Worm (Caenorhabditis elegans): ENCODE data around the gene H08M01.1.

Gene H08M01.1

ce11 chrIV:13838296-13838695 lies 2.1 kb upstream of the H08M01.1 start:
- no peak for TF ChIP-seq mbf-1 (tag; optimal IDR thresholded peaks at IDR 0.05)
- TF ChIP-seq blmp-1 (tag; optimal IDR thresholded peaks at IDR 0.05; ENCODE audit: insufficient read depth), result no peak
- no peak for TF ChIP-seq gmeb-1 (tag; optimal IDR thresholded peaks at IDR 0.05)

ce11 chrIV:13834394-13835129 lies 1.6 kb downstream of the H08M01.1 start:
- TF ChIP-seq peb-1 (tag; optimal IDR thresholded peaks at IDR 0.05) (no peak), nhr-10 (tag; optimal IDR thresholded peaks at IDR 0.05) (no peak), ceh-82 (tag; optimal IDR thresholded peaks at IDR 0.05) (no peak), nhr-77 (tag; optimal IDR thresholded peaks at IDR 0.05) (no peak), blmp-1 (tag; optimal IDR thresholded peaks at IDR 0.05; ENCODE audit: insufficient read depth) (no peak), gmeb-1 (tag; optimal IDR thresholded peaks at IDR 0.05) (no peak), mbf-1 (tag; optimal IDR thresholded peaks at IDR 0.05) (no peak), unc-62 (GFP tag; optimal IDR thresholded peaks at IDR 0.05) (no peak), nhr-12 (tag; optimal IDR thresholded peaks at IDR 0.05) (no peak), sma-9 (GFP tag; optimal IDR thresholded peaks at IDR 0.05) (no peak), sma-9 (tag; optimal IDR thresholded peaks at IDR 0.05) (no peak), crh-2 (tag; optimal IDR thresholded peaks at IDR 0.05) (no peak), ama-1 (optimal IDR thresholded peaks at IDR 0.05) (no peak), R02D3.7 (tag; optimal IDR thresholded peaks at IDR 0.05) (no peak), lin-11 (tag; optimal IDR thresholded peaks at IDR 0.05) (no peak), mdl-1 (tag; optimal IDR thresholded peaks at IDR 0.05) (no peak)

- TF ChIP-seq blmp-1 (tag; optimal IDR thresholded peaks at IDR 0.05; ENCODE audit: insufficient read depth) (no peak), ceh-16 (tag; optimal IDR thresholded peaks at IDR 0.05) (no peak), R02D3.7 (tag; optimal IDR thresholded peaks at IDR 0.05) (no peak), lin-39 (tag; optimal IDR thresholded peaks at IDR 0.05) (no peak)
These were observed 8.6 kb downstream of the H08M01.1 start, which contains the start of gene rga-5 for ce11 chrIV:13827586-13827985. Gene rga-5, plus strand, starts transcription at chrIV:13827886.

- TF ChIP-seq C34F6.9 (tag; optimal IDR thresholded peaks at IDR 0.05) (peak; percentile 52), mdl-1 (tag; optimal IDR thresholded peaks at IDR 0.05) (no peak), ama-1 (optimal IDR thresholded peaks at IDR 0.05) (no peak), unc-55 (GFP tag; optimal IDR thresholded peaks at IDR 0.05) (no peak), ZK546.5 (tag; optimal IDR thresholded peaks at IDR 0.05) (no peak), nhr-129 (tag; optimal IDR thresholded peaks at IDR 0.05) (peak; percentile 95), lsy-2 (tag; optimal IDR thresholded peaks at IDR 0.05) (peak; percentile 8 to 77), nhr-237 (tag; optimal IDR thresholded peaks at IDR 0.05) (no peak), mbf-1 (tag; optimal IDR thresholded peaks at IDR 0.05) (no peak), peb-1 (tag; optimal IDR thresholded peaks at IDR 0.05) (no peak), elt-1 (tag; optimal IDR thresholded peaks at IDR 0.05) (no peak), fos-1 (tag; optimal IDR thresholded peaks at IDR 0.05) (peak; percentile 90), ztf-11 (tag; optimal IDR thresholded peaks at IDR 0.05) (no peak), aly-2 (tag; optimal IDR thresholded peaks at IDR 0.05) (no peak), mab-5 (tag; optimal IDR thresholded peaks at IDR 0.05) (no peak), ztf-1 (GFP tag; conservative IDR thresholded peaks at IDR 0.05) (no peak), sma-3 (GFP tag; optimal IDR thresholded peaks at IDR 0.05) (no peak), elt-3 (tag; optimal IDR thresholded peaks at IDR 0.05) (no peak), ceh-82 (tag; optimal IDR thresholded peaks at IDR 0.05) (no peak), crh-2 (tag; optimal IDR thresholded peaks at IDR 0.05) (peak; percentile 65), sem-4 (tag; optimal IDR thresholded peaks at IDR 0.05) (peak; percentile 36), dmd-4 (tag; optimal IDR thresholded peaks at IDR 0.05) (no peak), zag-1 (tag; optimal IDR thresholded peaks at IDR 0.05) (no peak), gmeb-1 (tag; optimal IDR thresholded peaks at IDR 0.05) (peak; percentile 54), lin-11 (tag; optimal IDR thresholded peaks at IDR 0.05) (no peak), ceh-16 (tag; optimal IDR thresholded peaks at IDR 0.05) (no peak), snpc-4 (tag; optimal IDR thresholded peaks at IDR 0.05) (no peak), nhr-12 (tag; optimal IDR thresholded peaks at IDR 0.05) (no peak), egl-27 (tag; optimal IDR thresholded peaks at IDR 0.05) (no peak), F13H6.1 (tag; optimal IDR thresholded peaks at IDR 0.05) (peak; percentile 91), lin-39 (tag; optimal IDR thresholded peaks at IDR 0.05) (no peak), nhr-23 (tag; optimal IDR thresholded peaks at IDR 0.05) (no peak), sma-9 (GFP tag; optimal IDR thresholded peaks at IDR 0.05) (peak; percentile 67), sma-9 (tag; optimal IDR thresholded peaks at IDR 0.05) (no peak), nhr-11 (tag; optimal IDR thresholded peaks at IDR 0.05) (no peak), unc-39 (tag; optimal IDR thresholded peaks at IDR 0.05) (no peak), nhr-10 (tag; optimal IDR thresholded peaks at IDR 0.05) (no peak), ztf-4 (tag; optimal IDR thresholded peaks at IDR 0.05) (peak; percentile 66), blmp-1 (tag; optimal IDR thresholded peaks at IDR 0.05; ENCODE audit: insufficient read depth) (peak; percentile 52), nhr-6 (tag; optimal IDR thresholded peaks at IDR 0.05) (peak; percentile 50), nhr-21 (tag; optimal IDR thresholded peaks at IDR 0.05) (no peak), alr-1 (tag; optimal IDR thresholded peaks at IDR 0.05) (no peak)
These were observed 9.8 kb downstream of the H08M01.1 start for ce11 chrIV:13826363-13826762.
